Fruit fly (Drosophila melanogaster): ENCODE results near the gene PIP4K.
A peak's percentile ranks its signal among the peaks of the same experiment; 100 is the strongest.

PIP4K gene

dm6 chr4:1181591-1182125 is 15.0 kb downstream of the PIP4K start, which contains the start of gene pho:
pho (minus strand) TSS chr4:1181628.
- no peak for TF ChIP-seq Jra (GFP tag; optimal IDR thresholded peaks at IDR 0.05)
- TF ChIP-seq HLH106 (tag; optimal IDR thresholded peaks at IDR 0.05) = no peak
- TF ChIP-seq usp (GFP tag; optimal IDR thresholded peaks at IDR 0.05) = no peak
- TF ChIP-seq Dif (GFP tag; optimal IDR thresholded peaks at IDR 0.05; ENCODE audit: partially characterized antibody) = no peak
- TF ChIP-seq Sp1 (GFP tag; optimal IDR thresholded peaks at IDR 0.05) = no peak
- TF ChIP-seq dl (GFP tag; optimal IDR thresholded peaks at IDR 0.05; ENCODE audit: insufficient read depth in 1 of 2, partially characterized antibody in 2 of 2) = no peak
- TF ChIP-seq tai (GFP tag; optimal IDR thresholded peaks at IDR 0.05) = peak; percentile 25
- peak; percentile 66 for TF ChIP-seq N (GFP tag; optimal IDR thresholded peaks at IDR 0.05)
- TF ChIP-seq Hr78 (GFP tag; optimal IDR thresholded peaks at IDR 0.05) = peak; percentile 85
- peak; percentile 78 for TF ChIP-seq woc (GFP tag; optimal IDR thresholded peaks at IDR 0.05)
- TF ChIP-seq sage (GFP tag; optimal IDR thresholded peaks at IDR 0.05) = no peak
- TF ChIP-seq br (GFP tag; optimal IDR thresholded peaks at IDR 0.05) = no peak
- no peak for TF ChIP-seq Hr83 (GFP tag; optimal IDR thresholded peaks at IDR 0.05; ENCODE audit: poor library complexity, severe bottlenecking)
- TF ChIP-seq lola (GFP tag; optimal IDR thresholded peaks at IDR 0.05) = no peak

dm6 chr4:1175156-1175555 is 21.5 kb downstream of the PIP4K start:
- no peak for TF ChIP-seq usp (GFP tag; optimal IDR thresholded peaks at IDR 0.05)
- TF ChIP-seq dl (GFP tag; optimal IDR thresholded peaks at IDR 0.05; ENCODE audit: insufficient read depth in 1 of 2, partially characterized antibody in 2 of 2) = no peak
- no peak for TF ChIP-seq br (GFP tag; optimal IDR thresholded peaks at IDR 0.05)
- TF ChIP-seq brk (GFP tag; optimal IDR thresholded peaks at IDR 0.05) = no peak
- no peak for TF ChIP-seq foxo (GFP tag; optimal IDR thresholded peaks at IDR 0.05)
- no peak for TF ChIP-seq Vsx2 (GFP tag; optimal IDR thresholded peaks at IDR 0.05; ENCODE audit: partially characterized antibody)
- no peak for TF ChIP-seq ey (GFP tag; optimal IDR thresholded peaks at IDR 0.05)
- no peak for TF ChIP-seq woc (GFP tag; optimal IDR thresholded peaks at IDR 0.05)
- TF ChIP-seq dsf (GFP tag; optimal IDR thresholded peaks at IDR 0.05; ENCODE audit: borderline replicate concordance) = no peak
- no peak for TF ChIP-seq pan (optimal IDR thresholded peaks at IDR 0.05)
- TF ChIP-seq h (GFP tag; optimal IDR thresholded peaks at IDR 0.05) = no peak

dm6 chr4:1162058-1162457 is 34.6 kb downstream of the PIP4K start, which contains the start of gene CG32017:
CG32017 (minus strand) TSS chr4:1162158.
- TF ChIP-seq dmrt93B (GFP tag; optimal IDR thresholded peaks at IDR 0.05) (no peak), Hnf4 (GFP tag; optimal IDR thresholded peaks at IDR 0.05) (no peak), dl (GFP tag; optimal IDR thresholded peaks at IDR 0.05; ENCODE audit: insufficient read depth in 1 of 2, partially characterized antibody in 2 of 2) (no peak), h (GFP tag; optimal IDR thresholded peaks at IDR 0.05) (no peak), psq (GFP tag; optimal IDR thresholded peaks at IDR 0.05) (no peak), N (GFP tag; optimal IDR thresholded peaks at IDR 0.05) (no peak), usp (GFP tag; optimal IDR thresholded peaks at IDR 0.05) (no peak), Mio (GFP tag; optimal IDR thresholded peaks at IDR 0.05) (no peak), tai (GFP tag; optimal IDR thresholded peaks at IDR 0.05) (no peak), Hr83 (GFP tag; optimal IDR thresholded peaks at IDR 0.05; ENCODE audit: poor library complexity, severe bottlenecking) (no peak), HLH106 (tag; optimal IDR thresholded peaks at IDR 0.05) (no peak), Vsx2 (GFP tag; optimal IDR thresholded peaks at IDR 0.05; ENCODE audit: partially characterized antibody) (no peak), Myc (optimal IDR thresholded peaks at IDR 0.05) (no peak), fru (GFP tag; optimal IDR thresholded peaks at IDR 0.05) (no peak)

- TF ChIP-seq OdsH (GFP tag; optimal IDR thresholded peaks at IDR 0.05) (no peak), Hr83 (GFP tag; optimal IDR thresholded peaks at IDR 0.05; ENCODE audit: poor library complexity, severe bottlenecking) (no peak), CG32264 (GFP tag; optimal IDR thresholded peaks at IDR 0.05) (no peak), CG9705 (GFP tag; optimal IDR thresholded peaks at IDR 0.05) (no peak), Dfd (GFP tag; optimal IDR thresholded peaks at IDR 0.05) (no peak)
These were observed 40.4 kb downstream of the PIP4K start for dm6 chr4:1156278-1156677.

dm6 chr4:1147966-1148541 is 48.6 kb downstream of the PIP4K start:
- peak; percentile 65 for TF ChIP-seq Dfd (GFP tag; optimal IDR thresholded peaks at IDR 0.05)
- no peak for TF ChIP-seq CrebA (GFP tag; optimal IDR thresholded peaks at IDR 0.05; ENCODE audit: borderline replicate concordance)
